Fruit fly (Drosophila melanogaster) whole organism, adult: ENCODE results near the gene Drsl5.

Source experiments
- CG11617 ChIP-seq: fragments of 200-800 bp; sonication (Bioruptor generic); optimal IDR thresholded peaks from 2 replicates; lab custom pipeline; 2017; ENCODE audit warnings: mild to moderate bottlenecking, missing biosample characterization, missing genetic modification reagents, missing genetic modification characterization
- CG12768 ChIP-seq: fragments of 200-800 bp; sonication (Bioruptor generic); optimal IDR thresholded peaks from 2 replicates; lab custom pipeline; 2017; ENCODE audit warnings: missing biosample characterization, missing genetic modification characterization, mild to moderate bottlenecking, moderate library complexity, missing genetic modification reagents
- CG14711 ChIP-seq: fragments of 200-800 bp; sonication (Bioruptor generic); optimal IDR thresholded peaks from 2 replicates; lab custom pipeline; 2018; ENCODE audit warnings: missing biosample characterization, mild to moderate bottlenecking, missing genetic modification characterization, moderate library complexity
- CG1620 ChIP-seq: fragments of 200-800 bp; sonication (Bioruptor generic); optimal IDR thresholded peaks from 2 replicates; lab custom pipeline; 2016; ENCODE audit warnings: missing biosample characterization, missing genetic modification characterization
- CG33017 ChIP-seq: fragments of 200-800 bp; sonication (Bioruptor generic); optimal IDR thresholded peaks from 2 replicates; lab custom pipeline; 2018; ENCODE audit warnings: missing biosample characterization, mild to moderate bottlenecking, missing genetic modification characterization, moderate library complexity
- CG5204 ChIP-seq: fragments of 200-800 bp; sonication (Bioruptor generic); optimal IDR thresholded peaks from 2 replicates; lab custom pipeline; 2016; ENCODE audit warnings: missing biosample characterization, missing genetic modification characterization
- CG7045 ChIP-seq: fragments of 200-800 bp; sonication (Bioruptor generic); optimal IDR thresholded peaks from 2 replicates; lab custom pipeline; 2017; ENCODE audit warnings: missing biosample characterization, mild to moderate bottlenecking, missing genetic modification characterization
- CG7101 ChIP-seq: fragments of 200-800 bp; sonication (Bioruptor generic); optimal IDR thresholded peaks from 2 replicates; lab custom pipeline; 2018; ENCODE audit warnings: missing biosample characterization, mild to moderate bottlenecking, missing genetic modification characterization, moderate library complexity
- Clk ChIP-seq: fragments of 200-800 bp; sonication (Bioruptor generic); optimal IDR thresholded peaks from 2 replicates; lab custom pipeline; 2017; ENCODE audit warnings: missing biosample characterization, missing genetic modification characterization
- Crg-1 ChIP-seq: fragments of 200-800 bp; sonication (Bioruptor generic); optimal IDR thresholded peaks from 2 replicates; lab custom pipeline; 2016; ENCODE audit warnings: missing biosample characterization, missing genetic modification characterization
- Hr96 ChIP-seq: fragments of 200-800 bp; sonication (Bioruptor generic); optimal IDR thresholded peaks from 2 replicates; lab custom pipeline; 2016; ENCODE audit warnings: missing biosample characterization, missing genetic modification characterization
- Mnt ChIP-seq: fragments of 200-800 bp; sonication (Bioruptor generic); optimal IDR thresholded peaks from 2 replicates; lab custom pipeline; 2016; ENCODE audit warnings: missing biosample characterization, mild to moderate bottlenecking, missing genetic modification characterization
- bab1 ChIP-seq: fragments of 200-800 bp; sonication (Bioruptor generic); optimal IDR thresholded peaks from 3 replicates; lab custom pipeline; 2019; ENCODE audit warnings: missing biosample characterization, mild to moderate bottlenecking, missing genetic modification characterization, moderate library complexity
- cic ChIP-seq: fragments of 200-800 bp; sonication (Bioruptor generic); optimal IDR thresholded peaks from 2 replicates; lab custom pipeline; 2017; ENCODE audit warnings: missing biosample characterization, mild to moderate bottlenecking, missing genetic modification characterization, moderate library complexity
- cnc ChIP-seq, 2 experiments: fragments of >200 bp; optimal IDR thresholded peaks; 2 replicates each; lab custom pipeline; 2017
- kay ChIP-seq: fragments of 200-800 bp; sonication (Bioruptor generic); peaks from one replicate; lab custom pipeline; 2016; ENCODE audit warnings: missing biosample characterization, missing genetic modification characterization, borderline replicate concordance
- ovo ChIP-seq: fragments of 200-800 bp; sonication (Bioruptor generic); optimal IDR thresholded peaks from 2 replicates; lab custom pipeline; 2016; ENCODE audit warnings: missing biosample characterization, missing genetic modification characterization
- pad ChIP-seq: fragments of 200-800 bp; sonication (Bioruptor generic); optimal IDR thresholded peaks from 3 replicates; lab custom pipeline; 2017; ENCODE audit warnings: missing biosample characterization, missing genetic modification characterization, mild to moderate bottlenecking, moderate library complexity, missing genetic modification reagents
- tj ChIP-seq: fragments of 200-800 bp; sonication (Bioruptor generic); optimal IDR thresholded peaks from 3 replicates; lab custom pipeline; 2017; ENCODE audit warnings: missing biosample characterization, mild to moderate bottlenecking, missing genetic modification characterization, moderate library complexity
- toe ChIP-seq: fragments of 200-800 bp; sonication (Bioruptor generic); optimal IDR thresholded peaks from 2 replicates; lab custom pipeline; 2016; ENCODE audit warnings: missing biosample characterization, missing genetic modification characterization

Gene Drsl5

DNA sequence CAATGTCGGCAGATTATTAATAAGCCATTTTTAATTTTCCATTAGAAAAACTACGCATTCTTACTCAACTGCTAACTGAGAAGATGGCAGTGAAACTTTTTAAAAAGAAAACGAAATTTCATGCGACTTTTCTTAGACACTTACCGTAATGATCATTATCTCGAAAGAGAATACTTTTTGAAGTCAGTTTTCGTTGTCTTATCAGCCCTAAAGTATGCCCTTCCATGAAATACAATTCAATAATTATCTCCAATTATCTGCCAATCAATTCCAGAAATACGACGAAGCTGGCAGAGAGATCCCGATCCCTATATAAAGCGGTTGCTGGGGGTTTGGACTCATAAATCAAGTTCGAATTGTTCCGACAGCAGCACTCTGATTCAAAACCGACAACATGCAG, at the start of gene Drsl5:
Gene Drsl5 (plus strand): TSS at position 341 of the 400 bp plus-strand sequence.
- TF ChIP-seq CG12768 (GFP tag; lab: Kevin White, UChicago): no peak
- no peak for TF ChIP-seq toe (GFP tag; lab: Kevin White, UChicago)
- TF ChIP-seq CG7045: no peak
- TF ChIP-seq ovo (GFP tag; lab: Kevin White, UChicago): no peak
- TF ChIP-seq bab1 (GFP tag; lab: Kevin White, UChicago): no peak
- no peak for TF ChIP-seq tj
- TF ChIP-seq Crg-1 (GFP tag; lab: Kevin White, UChicago): no peak
- no peak for TF ChIP-seq CG14711 (tag; lab: Kevin White, UChicago)
- TF ChIP-seq Hr96: no peak
- no peak for TF ChIP-seq Mnt
- TF ChIP-seq CG33017 (tag; lab: Kevin White, UChicago): no peak
- TF ChIP-seq CG11617 (GFP tag; lab: Kevin White, UChicago): no peak
- TF ChIP-seq kay (GFP tag; lab: Kevin White, UChicago): no peak
- TF ChIP-seq pad (GFP tag; lab: Kevin White, UChicago): no peak
- TF ChIP-seq CG7101 (tag; lab: Kevin White, UChicago): no peak
- no peak for TF ChIP-seq cic (GFP tag; lab: Kevin White, UChicago)

- TF ChIP-seq CG33017 (tag; lab: Kevin White, UChicago): no peak
- TF ChIP-seq cnc (optimal IDR thresholded peaks at IDR 0.05; lab: Kevin White, UChicago): no peak
- no peak for TF ChIP-seq toe (GFP tag; lab: Kevin White, UChicago)
- TF ChIP-seq Hr96: no peak
Measured at dm6 chr3L:3268161-3268560, 48.4 kb upstream of the Drsl5 start, which contains the start of gene CG34265. CG34265 (plus strand) TSS chr3L:3268461.

- no peak for TF ChIP-seq CG12768 (GFP tag; lab: Kevin White, UChicago)
- TF ChIP-seq CG7045: no peak
- no peak for TF ChIP-seq cic (GFP tag; lab: Kevin White, UChicago)
- no peak for TF ChIP-seq ovo (GFP tag; lab: Kevin White, UChicago)
- TF ChIP-seq kay (GFP tag; lab: Kevin White, UChicago): no peak
- no peak for TF ChIP-seq Hr96
- TF ChIP-seq CG5204 (GFP tag; lab: Kevin White, UChicago): no peak
- TF ChIP-seq Crg-1 (GFP tag; lab: Kevin White, UChicago): no peak
- TF ChIP-seq CG14711 (tag; lab: Kevin White, UChicago): no peak
- TF ChIP-seq tj: no peak
- no peak for TF ChIP-seq Mnt
Measured at dm6 chr3L:3270736-3271135, 45.8 kb upstream of the Drsl5 start, which contains the start of gene CG14960. CG14960 (plus strand) TSS chr3L:3271036.

DNA sequence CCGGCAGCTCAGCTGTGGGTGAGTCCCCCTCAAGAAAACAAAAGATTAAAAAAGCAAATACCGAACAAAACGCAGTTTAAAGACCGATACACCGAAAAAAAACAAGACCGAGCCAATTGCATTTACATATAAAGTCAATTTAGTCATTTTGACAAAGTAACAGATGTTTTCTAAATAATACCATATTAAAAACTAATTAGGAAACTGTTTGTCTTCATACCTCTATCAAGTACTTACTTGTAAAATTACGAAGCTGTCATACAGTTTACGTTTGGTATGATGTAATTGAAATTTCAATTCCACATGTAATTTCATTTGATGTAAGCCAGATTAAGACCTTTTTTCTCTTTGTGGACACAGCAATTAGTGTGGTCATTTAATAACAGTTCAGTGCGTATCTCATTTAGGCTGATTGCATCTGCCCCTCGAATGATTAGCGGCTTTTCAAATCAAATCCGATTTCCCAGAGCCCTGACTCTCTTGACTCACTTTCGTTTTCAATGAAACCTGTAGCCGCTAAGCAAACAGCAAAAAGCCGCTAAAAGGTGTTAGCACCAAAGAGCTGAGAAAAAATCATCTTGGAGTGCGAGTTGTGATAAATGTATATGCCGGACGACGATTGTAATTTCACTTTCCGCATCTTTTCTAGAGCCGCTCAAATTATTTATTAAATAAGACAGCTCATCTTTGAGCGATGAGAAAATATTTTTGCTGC, 42.0 kb upstream of the Drsl5 start:
- TF ChIP-seq CG5204 (GFP tag; lab: Kevin White, UChicago): no peak
- TF ChIP-seq CG11617 (GFP tag; lab: Kevin White, UChicago): no peak
- TF ChIP-seq CG7045: no peak
- no peak for TF ChIP-seq cic (GFP tag; lab: Kevin White, UChicago)
- no peak for TF ChIP-seq Clk (GFP tag; lab: Kevin White, UChicago)
- TF ChIP-seq kay (GFP tag; lab: Kevin White, UChicago): no peak
- TF ChIP-seq CG1620 (GFP tag; lab: Kevin White, UChicago): no peak
- TF ChIP-seq toe (GFP tag; lab: Kevin White, UChicago): no peak
- no peak for TF ChIP-seq Mnt
- TF ChIP-seq Crg-1 (GFP tag; lab: Kevin White, UChicago): no peak
- no peak for TF ChIP-seq Hr96
- TF ChIP-seq bab1 (GFP tag; lab: Kevin White, UChicago): no peak
- no peak for TF ChIP-seq ovo (GFP tag; lab: Kevin White, UChicago)
- no peak for TF ChIP-seq cnc (optimal IDR thresholded peaks at IDR 0.05; lab: Kevin White, UChicago)
- no peak for TF ChIP-seq pad (GFP tag; lab: Kevin White, UChicago)
- no peak for TF ChIP-seq tj
- TF ChIP-seq CG14711 (tag; lab: Kevin White, UChicago): no peak
- no peak for TF ChIP-seq CG33017 (tag; lab: Kevin White, UChicago)
- TF ChIP-seq CG7101 (tag; lab: Kevin White, UChicago): no peak

DNA sequence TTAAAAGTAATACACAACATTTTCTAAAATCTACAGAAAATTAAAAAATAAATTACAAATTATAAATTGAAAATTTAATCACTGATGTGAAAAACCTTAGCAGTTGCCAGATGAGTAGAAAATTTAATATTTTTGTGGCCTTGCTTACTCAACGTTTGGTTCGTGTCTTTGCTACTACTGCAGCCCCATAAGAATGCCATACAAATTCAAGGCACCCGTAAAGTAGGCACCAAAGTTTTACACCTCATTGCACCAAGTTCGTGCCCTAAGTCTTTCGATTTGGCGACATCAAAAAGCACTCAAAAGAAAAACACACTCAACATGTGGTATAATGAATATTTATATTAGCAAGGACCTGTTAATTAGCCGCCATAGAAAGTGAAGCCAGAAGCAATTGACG, 39.7 kb upstream of the Drsl5 start:
- TF ChIP-seq kay (GFP tag; lab: Kevin White, UChicago) (no peak), CG14711 (tag; lab: Kevin White, UChicago) (no peak), bab1 (GFP tag; lab: Kevin White, UChicago) (no peak), CG7045 (no peak), CG5204 (GFP tag; lab: Kevin White, UChicago) (no peak), Hr96 (no peak), CG33017 (tag; lab: Kevin White, UChicago) (no peak), cnc (optimal IDR thresholded peaks at IDR 0.05; lab: Kevin White, UChicago) (no peak), CG12768 (GFP tag; lab: Kevin White, UChicago) (no peak), Crg-1 (GFP tag; lab: Kevin White, UChicago) (no peak), ovo (GFP tag; lab: Kevin White, UChicago) (no peak)

- TF ChIP-seq kay (GFP tag; lab: Kevin White, UChicago) (no peak), tj (no peak), CG11617 (GFP tag; lab: Kevin White, UChicago) (no peak), ovo (GFP tag; lab: Kevin White, UChicago) (no peak), Mnt (no peak), bab1 (GFP tag; lab: Kevin White, UChicago) (no peak), CG14711 (tag; lab: Kevin White, UChicago) (no peak), pad (GFP tag; lab: Kevin White, UChicago) (no peak), Hr96 (no peak), Clk (GFP tag; lab: Kevin White, UChicago) (no peak), CG7101 (tag; lab: Kevin White, UChicago) (no peak), cic (GFP tag; lab: Kevin White, UChicago) (no peak), Crg-1 (GFP tag; lab: Kevin White, UChicago) (no peak), CG1620 (GFP tag; lab: Kevin White, UChicago) (no peak), CG33017 (tag; lab: Kevin White, UChicago) (no peak), toe (GFP tag; lab: Kevin White, UChicago) (no peak), CG12768 (GFP tag; lab: Kevin White, UChicago) (no peak), CG5204 (GFP tag; lab: Kevin White, UChicago) (no peak), CG7045 (no peak)
Measured at dm6 chr3L:3279930-3280329, 36.7 kb upstream of the Drsl5 start, which contains the start of gene CG12017. CG12017 (plus strand) TSS chr3L:3280239.
